Worm (Caenorhabditis elegans): ENCODE results near the gene F15H10.10.

DNA sequence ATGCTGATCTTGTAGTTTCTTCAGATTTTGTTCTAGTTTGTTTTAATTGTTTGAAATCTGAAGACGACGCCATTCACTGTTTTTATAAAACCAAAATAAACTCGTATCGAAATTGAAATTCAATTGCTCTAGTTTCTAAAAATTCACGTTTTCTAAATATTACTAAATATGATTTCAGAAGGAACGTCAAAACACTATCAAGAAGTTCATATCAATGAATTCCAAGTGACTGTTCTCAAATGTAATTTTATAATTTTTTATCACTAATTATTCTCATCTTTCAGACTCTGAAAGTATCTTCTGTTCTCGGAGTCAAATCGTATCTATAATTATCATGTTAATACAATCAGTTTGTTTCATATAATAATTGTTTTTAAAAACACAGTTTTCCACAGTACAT lies 23.9 kb upstream of the F15H10.10 start, which contains the start of gene snf-10:
- TF ChIP-seq sox-4 (tag; optimal IDR thresholded peaks at IDR 0.05) (no peak), fkh-10 (GFP tag; optimal IDR thresholded peaks at IDR 0.05) (no peak), nhr-11 (tag; optimal IDR thresholded peaks at IDR 0.05) (no peak), syd-9 (tag; optimal IDR thresholded peaks at IDR 0.05) (no peak), sdc-2 (tag; optimal IDR thresholded peaks at IDR 0.05) (no peak), ttx-3 (tag; optimal IDR thresholded peaks at IDR 0.05) (no peak), ceh-9 (tag; optimal IDR thresholded peaks at IDR 0.05) (no peak), ceh-31 (tag; optimal IDR thresholded peaks at IDR 0.05) (no peak), mec-3 (tag; optimal IDR thresholded peaks at IDR 0.05; ENCODE audit: borderline replicate concordance) (no peak)
